Worm (Caenorhabditis elegans): ENCODE measurements around the gene F52E1.2.

DNA sequence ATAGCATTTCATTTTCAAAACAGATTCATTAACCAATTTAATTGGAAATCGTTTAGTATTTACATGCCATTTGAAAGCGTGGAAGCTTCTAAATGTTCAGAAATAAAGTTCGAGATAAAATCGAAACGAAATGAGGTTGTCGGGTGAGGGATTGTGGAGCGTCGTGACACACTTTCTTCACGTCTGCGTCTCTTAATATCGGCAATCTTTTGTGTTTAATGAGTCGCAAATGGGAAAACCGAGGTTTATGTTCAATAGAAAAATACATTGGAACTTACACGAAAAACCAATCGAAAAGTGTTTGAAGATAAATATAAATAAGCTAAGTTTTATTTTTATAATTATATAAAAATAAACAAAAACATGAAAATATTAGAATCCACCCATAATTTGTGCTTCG, 50.4 kb downstream of the F52E1.2 start:
- TF ChIP-seq ztf-23 (GFP tag; IDR thresholded peaks at IDR 0.05) (no peak), T22C8.4 (GFP tag; IDR thresholded peaks at IDR 0.05) (no peak), flt-1 (GFP tag; IDR thresholded peaks at IDR 0.05) (no peak), med-1 (GFP tag; optimal IDR thresholded peaks at IDR 0.05; ENCODE audit: insufficient read depth) (no peak), ztf-29 (GFP tag; IDR thresholded peaks at IDR 0.05) (no peak), ref-1 (GFP tag; conservative IDR thresholded peaks at IDR 0.05) (no peak)
